Fruit fly (Drosophila melanogaster): Measurements from ENCODE around the gene Mfap1.

dm6 chr3L:1891914-1892313, 49.0 kb upstream of the Mfap1 start:
- TF ChIP-seq h (optimal IDR thresholded peaks at IDR 0.05) = no peak
- no peak for TF ChIP-seq Sin3A (optimal IDR thresholded peaks at IDR 0.05)
- TF ChIP-seq psq (optimal IDR thresholded peaks at IDR 0.05) = no peak
- no peak for TF ChIP-seq Myc (optimal IDR thresholded peaks at IDR 0.05)
- no peak for TF ChIP-seq ttk (optimal IDR thresholded peaks at IDR 0.05)

Measured in Kc167 (cell line).